Fruit fly (Drosophila melanogaster): ENCODE data around the gene RhoGEF64C.

Gene RhoGEF64C

dm6 chr3L:4750754-4751153 lies 58.2 kb downstream of the RhoGEF64C start:
- TF ChIP-seq sens (GFP tag) (peak; percentile 40), CG6175 (GFP tag; IDR thresholded peaks at IDR 0.05) (no peak)

dm6 chr3L:4753638-4754037 lies 61.1 kb downstream of the RhoGEF64C start, which contains the start of gene CG12493:
CG12493 (minus strand) TSS chr3L:4753738.
- TF ChIP-seq Elba2 (GFP tag; optimal IDR thresholded peaks at IDR 0.05) (peak; percentile 8), unpg (GFP tag; optimal IDR thresholded peaks at IDR 0.05) (no peak), stwl (tag; optimal IDR thresholded peaks at IDR 0.05) (peak; percentile 3), ken (GFP tag; IDR thresholded peaks at IDR 0.05) (no peak), tll (GFP tag; optimal IDR thresholded peaks at IDR 0.05) (peak in 1 of 2 experiments; percentile 70), CG6813 (GFP tag; optimal IDR thresholded peaks at IDR 0.05) (no peak), CG8388 (GFP tag; optimal IDR thresholded peaks at IDR 0.05) (no peak)

DNA sequence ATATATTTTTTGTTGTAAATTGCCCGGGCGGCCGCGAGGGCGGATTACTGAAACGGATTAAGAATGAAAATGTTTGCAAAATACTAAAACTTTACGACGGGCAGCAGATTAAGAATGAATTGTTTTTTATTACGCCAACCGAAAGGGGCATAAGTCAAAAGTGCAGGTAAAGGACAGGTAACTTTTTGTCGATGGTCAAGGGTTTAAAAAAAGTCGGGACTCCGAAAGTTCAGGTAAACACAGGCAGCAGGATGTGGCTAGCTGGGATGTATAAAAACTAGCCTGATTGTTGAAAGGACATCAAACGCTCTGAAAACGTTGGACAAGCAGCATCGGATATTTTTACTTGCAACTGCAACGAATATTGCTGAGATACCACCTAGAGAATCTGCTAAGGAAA lies 65.0 kb downstream of the RhoGEF64C start, which contains the start of gene CG13711:
Gene CG13711 (plus strand): TSS at position 301 of the 400 bp plus-strand sequence.
- TF ChIP-seq tll (GFP tag; optimal IDR thresholded peaks at IDR 0.05) (peak in 1 of 2 experiments; percentile 69), cad (GFP tag; optimal IDR thresholded peaks at IDR 0.05) (peak; percentile 74), CG4282 (GFP tag; optimal IDR thresholded peaks at IDR 0.05) (no peak), CG3726 (GFP tag; IDR thresholded peaks at IDR 0.05) (no peak), so (GFP tag; IDR thresholded peaks at IDR 0.05) (no peak)

dm6 chr3L:4776432-4776831 lies 83.8 kb downstream of the RhoGEF64C start:
- peak; percentile 65 for TF ChIP-seq CTCF (GFP tag; optimal IDR thresholded peaks at IDR 0.05)
- no peak for TF ChIP-seq Lim3 (GFP tag; IDR thresholded peaks at IDR 0.05)
- no peak for TF ChIP-seq Bdp1 (GFP tag; optimal IDR thresholded peaks at IDR 0.05)

dm6 chr3L:4800641-4801040 lies 108.1 kb downstream of the RhoGEF64C start:
- TF ChIP-seq CG14050 (GFP tag; IDR thresholded peaks at IDR 0.05) (no peak), Deaf1 (tag; optimal IDR thresholded peaks at IDR 0.05) (peak; percentile 94), chn (GFP tag; optimal IDR thresholded peaks at IDR 0.05) (no peak), sens (GFP tag) (no peak), slou (GFP tag; optimal IDR thresholded peaks at IDR 0.05) (no peak), vnd (GFP tag; IDR thresholded peaks at IDR 0.05; ENCODE audit: partially characterized antibody) (no peak), phol (tag; optimal IDR thresholded peaks at IDR 0.05) (no peak), sna (GFP tag; IDR thresholded peaks at IDR 0.05; ENCODE audit: partially characterized antibody) (no peak), so (GFP tag; IDR thresholded peaks at IDR 0.05) (no peak), Med (GFP tag) (peak; percentile 28), CG11093 (GFP tag; IDR thresholded peaks at IDR 0.05) (no peak), Tbp (GFP tag; optimal IDR thresholded peaks at IDR 0.05) (no peak), vfl (GFP tag; optimal IDR thresholded peaks at IDR 0.05) (no peak), CG5180 (GFP tag; optimal IDR thresholded peaks at IDR 0.05) (peak; percentile 59), Kr (GFP tag; optimal IDR thresholded peaks at IDR 0.05) (no peak), CG12744 (GFP tag; optimal IDR thresholded peaks at IDR 0.05) (no peak), CG10979 (tag; optimal IDR thresholded peaks at IDR 0.05) (no peak), tna (GFP tag; IDR thresholded peaks at IDR 0.05; ENCODE audit: partially characterized antibody) (no peak), Trl (optimal IDR thresholded peaks at IDR 0.05) (peak in 1 of 2 experiments; percentile 10), Trl (GFP tag; optimal IDR thresholded peaks at IDR 0.05) (no peak), CG10543 (GFP tag; optimal IDR thresholded peaks at IDR 0.05) (no peak), ewg (GFP tag; optimal IDR thresholded peaks at IDR 0.05) (peak; percentile 62), kah (GFP tag; optimal IDR thresholded peaks at IDR 0.05) (no peak), CTCF (GFP tag; optimal IDR thresholded peaks at IDR 0.05) (peak; percentile 87), Adf1 (GFP tag; IDR thresholded peaks at IDR 0.05) (no peak), CG3163 (GFP tag; optimal IDR thresholded peaks at IDR 0.05) (peak; percentile 59), z (GFP tag; IDR thresholded peaks at IDR 0.05) (peak; percentile 94), Dll (GFP tag; IDR thresholded peaks at IDR 0.05; ENCODE audit: partially characterized antibody) (no peak), Bgb (GFP tag; IDR thresholded peaks at IDR 0.05; ENCODE audit: partially characterized antibody) (peak; percentile 53; the same call in 1 of the 2 replicates), pita (GFP tag; optimal IDR thresholded peaks at IDR 0.05) (no peak), NC2β (GFP tag; optimal IDR thresholded peaks at IDR 0.05) (no peak), repo (GFP tag; optimal IDR thresholded peaks at IDR 0.05) (no peak)
